Worm (Caenorhabditis elegans) whole organism, L4/young adult: ENCODE data around the gene popl-1.
A peak's percentile ranks its signal among the peaks of the same experiment; 100 is the strongest.

Experiments used
- W03F9.2 ChIP-seq: fragments of 150-350 bp; optimal IDR thresholded peaks from 2 replicates; lab custom pipeline; 2014; ENCODE audit warnings: missing biosample characterization, missing genetic modification characterization
- dao-5 ChIP-seq: sonication (generic microtip); optimal IDR thresholded peaks from 2 replicates; lab custom pipeline; 2016; ENCODE audit warnings: missing genotype, missing genetic modification characterization, moderate library complexity, missing compliant biosample characterization
- him-1 ChIP-seq: sonication (generic microtip); optimal IDR thresholded peaks from 2 replicates; lab custom pipeline; 2016; ENCODE audit warnings: missing genotype, missing genetic modification reagents, missing genetic modification characterization, missing compliant biosample characterization

popl-1 gene

ce11 chrIII:6421973-6422511 lies 8.7 kb downstream of the popl-1 start:
- TF ChIP-seq W03F9.2 (tag; lab: Kevin White, UChicago), result no peak
- TF ChIP-seq dao-5 (tag; lab: Kevin White, UChicago), result no peak
- no peak for TF ChIP-seq him-1 (tag; lab: Kevin White, UChicago)

DNA sequence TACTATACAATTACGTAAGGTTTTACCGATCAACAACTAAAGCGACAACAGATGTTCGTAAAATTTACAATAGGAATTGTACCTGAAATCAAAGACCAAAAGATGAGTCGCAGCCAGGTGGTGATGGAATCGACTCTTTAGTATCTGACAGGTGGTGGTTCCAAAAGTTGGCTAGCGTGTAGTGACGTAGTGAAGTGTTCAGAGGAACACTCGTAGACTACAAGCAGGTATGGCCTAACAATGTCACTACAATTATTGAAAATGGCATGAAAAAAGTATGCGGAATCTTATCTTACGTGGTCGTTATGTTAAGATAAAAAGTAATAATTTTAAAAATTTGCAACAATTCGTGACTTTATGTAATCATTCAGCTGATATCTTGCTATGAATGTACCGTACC lies 9.3 kb downstream of the popl-1 start:
- no peak for TF ChIP-seq dao-5 (tag; lab: Kevin White, UChicago)
- no peak for TF ChIP-seq W03F9.2 (tag; lab: Kevin White, UChicago)
- no peak for TF ChIP-seq him-1 (tag; lab: Kevin White, UChicago)

ce11 chrIII:6420995-6421404 lies 9.7 kb downstream of the popl-1 start:
- no peak for TF ChIP-seq dao-5 (tag; lab: Kevin White, UChicago)
- TF ChIP-seq W03F9.2 (tag; lab: Kevin White, UChicago), result peak; percentile 60

- TF ChIP-seq dao-5 (tag; lab: Kevin White, UChicago) (no peak), W03F9.2 (tag; lab: Kevin White, UChicago) (no peak), him-1 (tag; lab: Kevin White, UChicago) (no peak)
Observed at ce11 chrIII:6420201-6420600, 10.5 kb downstream of the popl-1 start.

DNA sequence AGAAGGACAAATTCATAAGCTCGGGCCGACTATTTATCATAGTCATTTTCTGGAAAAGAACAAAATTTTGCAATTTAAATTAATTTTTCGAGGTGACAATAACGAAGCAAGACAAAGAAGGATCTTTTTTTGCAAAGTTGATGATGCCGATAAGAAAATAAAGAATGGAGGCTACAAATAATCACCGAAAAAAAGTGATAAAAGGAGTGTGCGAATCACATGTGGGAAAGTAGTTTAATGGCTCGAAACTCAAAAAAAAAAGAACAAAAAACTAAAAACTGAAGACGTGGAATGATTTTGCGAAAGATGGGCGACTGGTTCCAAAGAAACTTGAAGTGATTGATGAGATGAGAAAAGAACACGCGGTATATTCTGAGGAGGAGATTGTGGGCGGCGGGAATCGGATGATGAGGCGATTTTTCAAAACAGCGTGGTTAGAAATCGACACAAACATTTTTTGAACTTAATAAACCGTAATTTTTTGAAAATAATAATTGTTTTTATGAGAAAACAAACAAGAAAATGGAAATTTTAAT lies 11.3 kb downstream of the popl-1 start, which contains the start of gene atgl-1:
atgl-1 (minus strand) TSS at position 51 of the 536 bp plus-strand sequence.
- TF ChIP-seq W03F9.2 (tag; lab: Kevin White, UChicago) (no peak), dao-5 (tag; lab: Kevin White, UChicago) (no peak), him-1 (tag; lab: Kevin White, UChicago) (no peak)

DNA sequence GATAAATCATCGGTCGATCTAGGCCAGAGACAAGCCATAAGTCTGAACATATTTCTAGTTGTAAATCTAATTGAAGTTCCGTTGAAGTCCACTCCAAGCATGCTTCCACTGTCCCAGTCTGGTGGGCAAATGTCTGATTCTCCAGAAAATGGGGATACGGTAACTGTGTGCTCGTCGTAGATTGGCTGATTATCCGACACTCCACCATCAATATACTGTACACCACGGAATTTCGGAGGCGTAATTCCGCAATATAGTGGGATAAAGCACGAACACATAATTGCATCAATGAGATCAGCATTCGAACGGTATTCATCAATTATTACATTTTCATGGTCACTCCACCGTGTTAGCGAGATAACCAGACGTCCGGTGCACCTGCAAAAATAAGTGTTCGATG lies 12.5 kb downstream of the popl-1 start:
- TF ChIP-seq dao-5 (tag; lab: Kevin White, UChicago) (no peak), W03F9.2 (tag; lab: Kevin White, UChicago) (no peak), him-1 (tag; lab: Kevin White, UChicago) (no peak)

ce11 chrIII:6415306-6415973 lies 15.3 kb downstream of the popl-1 start, which contains the start of gene nas-4:
nas-4 (minus strand) TSS chrIII:6415656.
- TF ChIP-seq him-1 (tag; lab: Kevin White, UChicago), result no peak
- no peak for TF ChIP-seq dao-5 (tag; lab: Kevin White, UChicago)
- TF ChIP-seq W03F9.2 (tag; lab: Kevin White, UChicago), result no peak

DNA sequence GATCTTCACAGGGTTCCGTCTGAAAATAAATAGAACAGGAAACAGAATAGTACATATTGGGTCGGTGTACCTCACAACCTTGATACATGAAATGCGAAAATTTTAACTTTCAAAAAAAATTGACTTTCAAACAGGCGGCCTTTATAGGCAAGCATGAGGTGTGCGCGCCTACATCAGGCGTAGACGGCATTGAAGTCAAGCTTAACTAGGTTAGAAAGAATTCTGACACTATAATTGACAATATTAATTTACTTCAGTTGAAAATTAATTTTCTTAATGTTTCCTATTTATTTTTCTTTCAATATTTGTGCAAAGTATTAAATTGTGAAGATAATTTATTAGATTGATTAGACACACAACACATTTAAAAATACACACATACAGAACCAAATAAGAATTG lies 18.8 kb downstream of the popl-1 start, which contains the start of gene C05D11.5:
C05D11.5 (minus strand) TSS at position 101 of the 400 bp plus-strand sequence.
- TF ChIP-seq W03F9.2 (tag; lab: Kevin White, UChicago) (no peak), dao-5 (tag; lab: Kevin White, UChicago) (no peak), him-1 (tag; lab: Kevin White, UChicago) (no peak)

ce11 chrIII:6411430-6411829 lies 19.3 kb downstream of the popl-1 start:
- TF ChIP-seq W03F9.2 (tag; lab: Kevin White, UChicago) (no peak), dao-5 (tag; lab: Kevin White, UChicago) (no peak), him-1 (tag; lab: Kevin White, UChicago) (no peak)

- no peak for TF ChIP-seq dao-5 (tag; lab: Kevin White, UChicago)
- no peak for TF ChIP-seq W03F9.2 (tag; lab: Kevin White, UChicago)
- no peak for TF ChIP-seq him-1 (tag; lab: Kevin White, UChicago)
Observed at ce11 chrIII:6406829-6407228, 23.9 kb downstream of the popl-1 start, which contains the start of gene let-756. let-756 (plus strand) TSS chrIII:6407129.

ce11 chrIII:6405121-6405520 lies 25.6 kb downstream of the popl-1 start:
- TF ChIP-seq him-1 (tag; lab: Kevin White, UChicago), result no peak
- no peak for TF ChIP-seq W03F9.2 (tag; lab: Kevin White, UChicago)
- TF ChIP-seq dao-5 (tag; lab: Kevin White, UChicago), result no peak

- TF ChIP-seq him-1 (tag; lab: Kevin White, UChicago), result no peak
Observed at ce11 chrIII:6402810-6403209, 27.9 kb downstream of the popl-1 start.

- no peak for TF ChIP-seq W03F9.2 (tag; lab: Kevin White, UChicago)
- no peak for TF ChIP-seq him-1 (tag; lab: Kevin White, UChicago)
- no peak for TF ChIP-seq dao-5 (tag; lab: Kevin White, UChicago)
Observed at ce11 chrIII:6402346-6402745, 28.4 kb downstream of the popl-1 start.

DNA sequence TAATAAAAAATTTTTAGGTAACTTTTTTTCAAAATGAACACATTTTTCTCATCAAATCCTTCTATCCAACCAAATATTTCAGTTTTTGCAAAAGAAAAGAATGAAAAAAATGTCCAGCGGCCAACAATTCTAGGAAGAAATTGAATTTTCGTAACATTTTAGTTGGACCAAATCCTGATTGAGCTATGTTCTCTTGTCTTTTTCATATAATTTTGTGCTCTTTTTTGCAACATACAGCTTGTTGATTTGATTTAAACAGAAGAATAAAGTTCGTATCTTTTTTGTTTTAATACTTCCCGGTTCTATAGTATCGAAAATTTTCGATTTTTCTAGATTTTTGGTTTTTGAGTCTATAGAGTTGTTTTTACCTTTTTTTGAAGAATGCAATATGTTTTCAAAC lies 31.3 kb downstream of the popl-1 start:
- TF ChIP-seq W03F9.2 (tag; lab: Kevin White, UChicago) (no peak), him-1 (tag; lab: Kevin White, UChicago) (no peak), dao-5 (tag; lab: Kevin White, UChicago) (no peak)
